Worm (Caenorhabditis elegans): ENCODE measurements around the gene F16B4.7.

F16B4.7 gene

DNA sequence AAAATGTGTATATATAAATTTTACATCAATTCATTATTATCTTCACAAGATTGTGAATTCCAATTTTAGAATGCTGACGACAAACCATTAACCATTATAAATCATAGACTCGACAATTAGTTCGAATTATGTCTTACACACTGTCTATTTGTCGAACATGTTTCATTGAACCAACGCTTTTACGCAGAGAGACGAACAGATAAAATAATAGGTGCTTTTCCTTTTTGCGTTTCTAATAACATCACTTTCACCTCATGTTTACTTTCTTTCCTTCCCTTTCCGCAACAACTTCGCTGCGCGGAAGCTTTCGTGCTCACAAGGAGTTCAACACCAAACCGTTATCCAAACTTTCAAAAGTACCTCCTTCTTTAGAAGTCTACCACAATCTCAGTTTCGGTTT is 37.7 kb upstream of the F16B4.7 start, which contains the start of gene F52F10.2:
Gene F52F10.2, plus strand, starts transcription at position 301 of the 400 bp plus-strand sequence.
- TF ChIP-seq aly-2 (tag; optimal IDR thresholded peaks at IDR 0.05): no peak
- no peak for TF ChIP-seq unc-55 (GFP tag; optimal IDR thresholded peaks at IDR 0.05)
- TF ChIP-seq ceh-16 (tag; optimal IDR thresholded peaks at IDR 0.05): no peak
- TF ChIP-seq nhr-23 (tag; optimal IDR thresholded peaks at IDR 0.05): no peak
- no peak for TF ChIP-seq mab-5 (tag; optimal IDR thresholded peaks at IDR 0.05)
- TF ChIP-seq nhr-21 (tag; optimal IDR thresholded peaks at IDR 0.05): no peak
- no peak for TF ChIP-seq peb-1 (tag; optimal IDR thresholded peaks at IDR 0.05)
- no peak for TF ChIP-seq elt-3 (tag; optimal IDR thresholded peaks at IDR 0.05)
- TF ChIP-seq unc-62 (GFP tag; optimal IDR thresholded peaks at IDR 0.05): no peak
- TF ChIP-seq alr-1 (tag; optimal IDR thresholded peaks at IDR 0.05): no peak
- TF ChIP-seq ZK546.5 (tag; optimal IDR thresholded peaks at IDR 0.05): no peak
- TF ChIP-seq dmd-4 (tag; optimal IDR thresholded peaks at IDR 0.05): no peak
- no peak for TF ChIP-seq lin-13 (GFP tag; optimal IDR thresholded peaks at IDR 0.05)
- TF ChIP-seq nhr-12 (tag; optimal IDR thresholded peaks at IDR 0.05): no peak
- no peak for TF ChIP-seq blmp-1 (tag; optimal IDR thresholded peaks at IDR 0.05; ENCODE audit: insufficient read depth)
- TF ChIP-seq mbf-1 (tag; optimal IDR thresholded peaks at IDR 0.05): no peak

DNA sequence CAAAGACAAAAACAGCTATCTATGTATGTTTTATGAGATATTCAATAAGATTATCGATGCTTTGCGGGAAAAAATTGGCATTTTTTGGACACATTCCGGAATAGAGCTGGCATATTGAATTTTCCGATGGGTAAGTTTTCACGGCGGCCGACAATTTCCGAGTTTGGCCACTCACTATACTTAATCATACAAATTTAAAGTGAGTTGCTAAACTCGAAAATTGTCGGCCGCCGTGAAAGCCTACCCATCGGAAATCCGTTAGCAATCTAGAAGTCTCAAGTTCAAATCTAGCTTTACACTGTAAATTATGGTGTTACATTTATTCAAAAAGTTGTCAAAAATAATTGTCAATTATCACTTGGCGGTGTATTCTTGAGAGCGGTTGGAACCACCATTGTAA is 34.8 kb upstream of the F16B4.7 start:
- TF ChIP-seq blmp-1 (tag; optimal IDR thresholded peaks at IDR 0.05; ENCODE audit: insufficient read depth) (no peak), egl-27 (tag; optimal IDR thresholded peaks at IDR 0.05) (no peak), nhr-12 (tag; optimal IDR thresholded peaks at IDR 0.05) (no peak), nhr-129 (tag; optimal IDR thresholded peaks at IDR 0.05) (no peak), mbf-1 (tag; optimal IDR thresholded peaks at IDR 0.05) (no peak), lsy-2 (tag; optimal IDR thresholded peaks at IDR 0.05) (no peak), zag-1 (tag; optimal IDR thresholded peaks at IDR 0.05) (no peak), unc-55 (GFP tag; optimal IDR thresholded peaks at IDR 0.05) (no peak)

- TF ChIP-seq nhr-129 (tag; optimal IDR thresholded peaks at IDR 0.05) (no peak), crh-2 (tag; optimal IDR thresholded peaks at IDR 0.05) (no peak), lsy-2 (tag; optimal IDR thresholded peaks at IDR 0.05) (no peak), R02D3.7 (tag; optimal IDR thresholded peaks at IDR 0.05) (no peak), peb-1 (tag; optimal IDR thresholded peaks at IDR 0.05) (no peak), F13H6.1 (tag; optimal IDR thresholded peaks at IDR 0.05) (no peak), elt-1 (tag; optimal IDR thresholded peaks at IDR 0.05) (no peak), mbf-1 (tag; optimal IDR thresholded peaks at IDR 0.05) (no peak), nhr-21 (tag; optimal IDR thresholded peaks at IDR 0.05) (no peak), fos-1 (tag; optimal IDR thresholded peaks at IDR 0.05) (no peak), unc-55 (GFP tag; optimal IDR thresholded peaks at IDR 0.05) (no peak), dmd-4 (tag; optimal IDR thresholded peaks at IDR 0.05) (no peak), nhr-10 (tag; optimal IDR thresholded peaks at IDR 0.05) (no peak), zag-1 (tag; optimal IDR thresholded peaks at IDR 0.05) (no peak), nhr-11 (tag; optimal IDR thresholded peaks at IDR 0.05) (no peak)
Observed at ce11 chrV:1551143-1551542, 34.4 kb upstream of the F16B4.7 start.

ce11 chrV:1553004-1553403 is 32.5 kb upstream of the F16B4.7 start, which contains the start of gene srsx-8:
Gene srsx-8, minus strand, starts transcription at chrV:1553104.
- TF ChIP-seq ceh-16 (tag; optimal IDR thresholded peaks at IDR 0.05): no peak
- TF ChIP-seq sem-4 (tag; optimal IDR thresholded peaks at IDR 0.05): no peak
- TF ChIP-seq mab-5 (tag; optimal IDR thresholded peaks at IDR 0.05): no peak
- no peak for TF ChIP-seq ztf-1 (GFP tag; conservative IDR thresholded peaks at IDR 0.05)
- TF ChIP-seq elt-3 (tag; optimal IDR thresholded peaks at IDR 0.05): no peak
- TF ChIP-seq nhr-12 (tag; optimal IDR thresholded peaks at IDR 0.05): no peak
- no peak for TF ChIP-seq ztf-11 (tag; optimal IDR thresholded peaks at IDR 0.05)
- no peak for TF ChIP-seq nhr-6 (tag; optimal IDR thresholded peaks at IDR 0.05)
- no peak for TF ChIP-seq alr-1 (tag; optimal IDR thresholded peaks at IDR 0.05)
- TF ChIP-seq nhr-237 (tag; optimal IDR thresholded peaks at IDR 0.05): no peak
- TF ChIP-seq nhr-10 (tag; optimal IDR thresholded peaks at IDR 0.05): no peak
- TF ChIP-seq nhr-11 (tag; optimal IDR thresholded peaks at IDR 0.05): no peak
- no peak for TF ChIP-seq ZK546.5 (tag; optimal IDR thresholded peaks at IDR 0.05)
- no peak for TF ChIP-seq gmeb-1 (tag; optimal IDR thresholded peaks at IDR 0.05)
- no peak for TF ChIP-seq ama-1 (optimal IDR thresholded peaks at IDR 0.05)
- no peak for TF ChIP-seq lsy-2 (tag; optimal IDR thresholded peaks at IDR 0.05)
- TF ChIP-seq unc-55 (GFP tag; optimal IDR thresholded peaks at IDR 0.05): no peak
- no peak for TF ChIP-seq egl-27 (tag; optimal IDR thresholded peaks at IDR 0.05)
- no peak for TF ChIP-seq sma-3 (GFP tag; optimal IDR thresholded peaks at IDR 0.05)

ce11 chrV:1555072-1555471 is 30.4 kb upstream of the F16B4.7 start:
- TF ChIP-seq blmp-1 (tag; optimal IDR thresholded peaks at IDR 0.05; ENCODE audit: insufficient read depth): no peak
- no peak for TF ChIP-seq nhr-21 (tag; optimal IDR thresholded peaks at IDR 0.05)
- TF ChIP-seq elt-3 (tag; optimal IDR thresholded peaks at IDR 0.05): no peak
- no peak for TF ChIP-seq R02D3.7 (tag; optimal IDR thresholded peaks at IDR 0.05)
- TF ChIP-seq nhr-77 (tag; optimal IDR thresholded peaks at IDR 0.05): no peak
- TF ChIP-seq nhr-10 (tag; optimal IDR thresholded peaks at IDR 0.05): no peak
- TF ChIP-seq ZK546.5 (tag; optimal IDR thresholded peaks at IDR 0.05): no peak
- no peak for TF ChIP-seq gmeb-1 (tag; optimal IDR thresholded peaks at IDR 0.05)
- TF ChIP-seq unc-55 (GFP tag; optimal IDR thresholded peaks at IDR 0.05): no peak
- TF ChIP-seq mdl-1 (tag; optimal IDR thresholded peaks at IDR 0.05): no peak
- TF ChIP-seq lin-13 (GFP tag; optimal IDR thresholded peaks at IDR 0.05): no peak
- no peak for TF ChIP-seq fos-1 (tag; optimal IDR thresholded peaks at IDR 0.05)
- TF ChIP-seq unc-39 (tag; optimal IDR thresholded peaks at IDR 0.05): no peak
- no peak for TF ChIP-seq elt-1 (tag; optimal IDR thresholded peaks at IDR 0.05)
- no peak for TF ChIP-seq nhr-237 (tag; optimal IDR thresholded peaks at IDR 0.05)
- no peak for TF ChIP-seq nhr-129 (tag; optimal IDR thresholded peaks at IDR 0.05)
